Worm (Caenorhabditis elegans) whole organism, mixed stage, embryonic: ENCODE measurements around the gene F52B10.3.

Experiments used
- bed-3 ChIP-seq: fragments of 200-800 bp; sonication (Bioruptor generic); optimal IDR thresholded peaks from 3 replicates; lab custom pipeline; 2018; ENCODE audit warnings: mild to moderate bottlenecking, missing genetic modification characterization, moderate library complexity, missing compliant biosample characterization
- blmp-1 ChIP-seq: fragments of 150-350 bp; optimal IDR thresholded peaks from 2 replicates; lab custom pipeline; 2014; ENCODE audit warnings: missing biosample characterization, missing genetic modification characterization
- ceh-39 ChIP-seq: fragments of 150-350 bp; optimal IDR thresholded peaks from 2 replicates; lab custom pipeline; 2014; ENCODE audit warnings: missing biosample characterization, missing genetic modification characterization
- ceh-43 ChIP-seq: fragments of 200-800 bp; sonication (Bioruptor generic); optimal IDR thresholded peaks from 2 replicates; lab custom pipeline; 2018; ENCODE audit warnings: mild to moderate bottlenecking, missing genetic modification characterization, moderate library complexity, missing compliant biosample characterization
- ceh-83 ChIP-seq: fragments of 200-800 bp; sonication (Bioruptor generic); optimal IDR thresholded peaks from 2 replicates; lab custom pipeline; 2018; ENCODE audit warnings: mild to moderate bottlenecking, missing genetic modification characterization, missing compliant biosample characterization
- ces-1 ChIP-seq: fragments of 150-350 bp; optimal IDR thresholded peaks from 2 replicates; lab custom pipeline; 2014; ENCODE audit warnings: missing biosample characterization, missing genetic modification reagents, missing genetic modification characterization
- drap-1 ChIP-seq: fragments of 200-800 bp; sonication (Bioruptor generic); optimal IDR thresholded peaks from 3 replicates; lab custom pipeline; 2018; ENCODE audit warnings: mild to moderate bottlenecking, missing genetic modification characterization, missing compliant biosample characterization
- elt-1 ChIP-seq: sonication (generic microtip); optimal IDR thresholded peaks from 2 replicates; lab custom pipeline; 2017; ENCODE audit warnings: missing genetic modification characterization, mild to moderate bottlenecking, missing compliant biosample characterization, antibody characterized with exemption, moderate library complexity, borderline replicate concordance; ENCODE audit not compliant: insufficient read depth
- elt-3 ChIP-seq: fragments of 150-350 bp; optimal IDR thresholded peaks from 2 replicates; lab custom pipeline; 2014; ENCODE audit warnings: missing biosample characterization, missing genetic modification characterization
- ham-2 ChIP-seq: fragments of 200-800 bp; sonication (Bioruptor generic); optimal IDR thresholded peaks from 2 replicates; lab custom pipeline; 2018; ENCODE audit warnings: mild to moderate bottlenecking, missing genetic modification characterization, missing compliant biosample characterization
- hlh-1 ChIP-seq: fragments of 150-350 bp; optimal IDR thresholded peaks from 2 replicates; lab custom pipeline; 2014; ENCODE audit warnings: missing biosample characterization, missing genetic modification reagents, missing genetic modification characterization
- lin-13 ChIP-seq: fragments of 150-350 bp; optimal IDR thresholded peaks from 2 replicates; lab custom pipeline; 2014; ENCODE audit warnings: missing biosample characterization, missing genetic modification characterization
- mab-5 ChIP-seq: fragments of 150-350 bp; optimal IDR thresholded peaks from 2 replicates; lab custom pipeline; 2014; ENCODE audit warnings: missing biosample characterization, missing genetic modification characterization
- mep-1 ChIP-seq: fragments of 150-350 bp; optimal IDR thresholded peaks from 2 replicates; lab custom pipeline; 2017; ENCODE audit warnings: missing biosample characterization, missing genetic modification reagents, missing genetic modification characterization, inconsistent platforms
- mls-2 ChIP-seq: sonication (generic microtip); optimal IDR thresholded peaks from 2 replicates; lab custom pipeline; 2016; ENCODE audit warnings: mild to moderate bottlenecking, missing genetic modification characterization, moderate library complexity, missing compliant biosample characterization
- nhr-2 ChIP-seq: fragments of 150-350 bp; optimal IDR thresholded peaks from 2 replicates; lab custom pipeline; 2014; ENCODE audit warnings: missing biosample characterization, missing genetic modification characterization
- nhr-237 ChIP-seq: fragments of 150-350 bp; optimal IDR thresholded peaks from 2 replicates; lab custom pipeline; 2014; ENCODE audit warnings: missing biosample characterization, missing genetic modification characterization
- nhr-28 ChIP-seq: fragments of 150-350 bp; optimal IDR thresholded peaks from 2 replicates; lab custom pipeline; 2014; ENCODE audit warnings: missing biosample characterization, missing genetic modification characterization
- nhr-76 ChIP-seq: sonication (generic microtip); optimal IDR thresholded peaks from 2 replicates; lab custom pipeline; 2017; ENCODE audit warnings: missing biosample characterization, missing genetic modification characterization
- pha-4 ChIP-seq: fragments of 150-350 bp; optimal IDR thresholded peaks from 2 replicates; lab custom pipeline; 2018; ENCODE audit warnings: missing biosample characterization, missing genetic modification reagents, missing genetic modification characterization
- sptf-1 ChIP-seq: sonication (generic microtip); optimal IDR thresholded peaks from 2 replicates; lab custom pipeline; 2017; ENCODE audit warnings: mild to moderate bottlenecking, missing genetic modification characterization, moderate library complexity, missing compliant biosample characterization
- tbx-8 ChIP-seq: fragments of 200-800 bp; sonication (Bioruptor generic); optimal IDR thresholded peaks from 2 replicates; lab custom pipeline; 2018; ENCODE audit warnings: mild to moderate bottlenecking, missing genetic modification characterization, moderate library complexity, missing compliant biosample characterization
- unc-120 ChIP-seq: sonication (generic microtip); optimal IDR thresholded peaks from 2 replicates; lab custom pipeline; 2017; ENCODE audit warnings: missing genetic modification characterization, missing compliant biosample characterization; ENCODE audit not compliant: poor library complexity, severe bottlenecking
- unc-39 ChIP-seq: fragments of 150-350 bp; optimal IDR thresholded peaks from 2 replicates; lab custom pipeline; 2014; ENCODE audit warnings: missing biosample characterization, missing genetic modification characterization
- zip-8 ChIP-seq: fragments of 150-350 bp; optimal IDR thresholded peaks from 2 replicates; lab custom pipeline; 2014; ENCODE audit warnings: missing biosample characterization, missing genetic modification characterization
- ztf-11 ChIP-seq: fragments of 150-350 bp; optimal IDR thresholded peaks from 2 replicates; lab custom pipeline; 2014; ENCODE audit warnings: missing biosample characterization, missing genetic modification characterization

The F52B10.3 gene

ce11 chrX:2865591-2866217, 32.5 kb downstream of the F52B10.3 start:
- no peak for TF ChIP-seq ceh-83 (GFP tag; lab: Kevin White, UChicago)
- no peak for TF ChIP-seq nhr-237 (tag; lab: Kevin White, UChicago)
- TF ChIP-seq blmp-1 (tag; lab: Kevin White, UChicago) = no peak
- TF ChIP-seq mep-1 (tag; lab: Kevin White, UChicago) = no peak
- TF ChIP-seq pha-4 (tag; lab: Kevin White, UChicago) = no peak
- TF ChIP-seq sptf-1 = no peak
- TF ChIP-seq unc-120 = no peak
- TF ChIP-seq ceh-43 (GFP tag; lab: Kevin White, UChicago) = no peak
- no peak for TF ChIP-seq ces-1 (GFP tag; lab: Kevin White, UChicago)
- no peak for TF ChIP-seq drap-1 (GFP tag; lab: Kevin White, UChicago)

ce11 chrX:2863946-2864345, 34.2 kb downstream of the F52B10.3 start, which contains the start of gene F53B3.6:
F53B3.6 (plus strand) TSS chrX:2864229.
- TF ChIP-seq tbx-8 (no peak), zip-8 (tag; lab: Kevin White, UChicago) (no peak), ceh-43 (GFP tag; lab: Kevin White, UChicago) (no peak), elt-1 (no peak), mls-2 (tag; lab: Kevin White, UChicago) (no peak), nhr-2 (no peak), drap-1 (GFP tag; lab: Kevin White, UChicago) (no peak)

- no peak for TF ChIP-seq nhr-237 (tag; lab: Kevin White, UChicago)
Observed at ce11 chrX:2862372-2862771, 35.8 kb downstream of the F52B10.3 start, which contains the start of gene comt-1. comt-1 (minus strand) TSS chrX:2862472.

- TF ChIP-seq pha-4 (tag; lab: Kevin White, UChicago) = no peak
- TF ChIP-seq mls-2 (tag; lab: Kevin White, UChicago) = no peak
- TF ChIP-seq elt-3 = no peak
- no peak for TF ChIP-seq ces-1 (GFP tag; lab: Kevin White, UChicago)
- no peak for TF ChIP-seq mep-1 (tag; lab: Kevin White, UChicago)
- no peak for TF ChIP-seq nhr-237 (tag; lab: Kevin White, UChicago)
- no peak for TF ChIP-seq ceh-43 (GFP tag; lab: Kevin White, UChicago)
- no peak for TF ChIP-seq ztf-11 (tag; lab: Kevin White, UChicago)
- no peak for TF ChIP-seq tbx-8
- TF ChIP-seq elt-1 = no peak
- TF ChIP-seq hlh-1 (tag; lab: Kevin White, UChicago) = no peak
- TF ChIP-seq bed-3 (GFP tag; lab: Kevin White, UChicago) = no peak
- TF ChIP-seq lin-13 = no peak
- no peak for TF ChIP-seq nhr-28
- TF ChIP-seq, all 35 proteins: peak for 0
Observed at ce11 chrX:2858380-2858779, 39.8 kb downstream of the F52B10.3 start.

- no peak for TF ChIP-seq nhr-28
- no peak for TF ChIP-seq unc-39 (tag; lab: Kevin White, UChicago)
- TF ChIP-seq ceh-39 (tag; lab: Kevin White, UChicago) = peak; percentile 78
Observed at ce11 chrX:2857070-2857825, 40.9 kb downstream of the F52B10.3 start, which contains the start of gene tra-4. tra-4 (minus strand) TSS chrX:2857603.

ce11 chrX:2853963-2854362, 44.2 kb downstream of the F52B10.3 start:
- TF ChIP-seq ztf-11 (tag; lab: Kevin White, UChicago) = no peak
- no peak for TF ChIP-seq nhr-76 (tag; lab: Kevin White, UChicago)
- TF ChIP-seq mab-5 (tag; lab: Kevin White, UChicago) = no peak
- TF ChIP-seq ceh-83 (GFP tag; lab: Kevin White, UChicago) = no peak
- TF ChIP-seq unc-39 (tag; lab: Kevin White, UChicago) = no peak
- no peak for TF ChIP-seq nhr-2
- no peak for TF ChIP-seq hlh-1 (tag; lab: Kevin White, UChicago)
- TF ChIP-seq ham-2 = no peak
- no peak for TF ChIP-seq blmp-1 (tag; lab: Kevin White, UChicago)
- TF ChIP-seq unc-120 = no peak
